Worm (Caenorhabditis elegans) whole organism, L2 larva: ENCODE data around the gene K02E11.6.

Experiments
- C34F6.9 ChIP-seq: fragments of 150-350 bp; optimal IDR thresholded peaks from 2 replicates; lab custom pipeline; 2014; ENCODE audit warnings: missing biosample characterization, missing genetic modification characterization
- blmp-1 ChIP-seq: sonication (generic microtip); optimal IDR thresholded peaks from 2 replicates; lab custom pipeline; 2017; ENCODE audit warnings: missing genetic modification characterization, mild to moderate bottlenecking, missing compliant biosample characterization, antibody characterized with exemption, moderate library complexity; ENCODE audit not compliant: insufficient read depth
- egl-27 ChIP-seq: sonication (generic microtip); optimal IDR thresholded peaks from 3 replicates; lab custom pipeline; 2017; ENCODE audit warnings: missing biosample characterization, missing genetic modification reagents, missing genetic modification characterization
- fos-1 ChIP-seq: fragments of 150-350 bp; optimal IDR thresholded peaks from 2 replicates; lab custom pipeline; 2014; ENCODE audit warnings: missing biosample characterization, missing genetic modification characterization
- mdl-1 ChIP-seq, 2 experiments: fragments of 150-350 bp in 1 of 2; sonication (generic microtip) in 1 of 2; optimal IDR thresholded peaks; 2 replicates each; lab custom pipeline; 2017; ENCODE audit warnings: missing biosample characterization in 2 of 2, missing genetic modification characterization in 2 of 2
- nhr-25 ChIP-seq: fragments of 150-350 bp; sonication (generic microtip); optimal IDR thresholded peaks from 3 replicates; lab custom pipeline; 2014; ENCODE audit warnings: missing biosample characterization, missing genetic modification characterization
- nhr-77 ChIP-seq: fragments of 150-350 bp; optimal IDR thresholded peaks from 2 replicates; lab custom pipeline; 2014; ENCODE audit warnings: missing biosample characterization, missing genetic modification characterization
- skn-1 ChIP-seq: sonication (generic microtip); optimal IDR thresholded peaks from 2 replicates; lab custom pipeline; 2017; ENCODE audit warnings: missing biosample characterization, missing genetic modification characterization
- unc-62 ChIP-seq: fragments of 150-350 bp; optimal IDR thresholded peaks from 2 replicates; lab custom pipeline; 2014; ENCODE audit warnings: missing biosample characterization, missing genetic modification reagents, missing genetic modification characterization
- ztf-11 ChIP-seq: sonication (generic microtip); optimal IDR thresholded peaks from 2 replicates; lab custom pipeline; 2017; ENCODE audit warnings: missing biosample characterization, missing genetic modification characterization

DNA sequence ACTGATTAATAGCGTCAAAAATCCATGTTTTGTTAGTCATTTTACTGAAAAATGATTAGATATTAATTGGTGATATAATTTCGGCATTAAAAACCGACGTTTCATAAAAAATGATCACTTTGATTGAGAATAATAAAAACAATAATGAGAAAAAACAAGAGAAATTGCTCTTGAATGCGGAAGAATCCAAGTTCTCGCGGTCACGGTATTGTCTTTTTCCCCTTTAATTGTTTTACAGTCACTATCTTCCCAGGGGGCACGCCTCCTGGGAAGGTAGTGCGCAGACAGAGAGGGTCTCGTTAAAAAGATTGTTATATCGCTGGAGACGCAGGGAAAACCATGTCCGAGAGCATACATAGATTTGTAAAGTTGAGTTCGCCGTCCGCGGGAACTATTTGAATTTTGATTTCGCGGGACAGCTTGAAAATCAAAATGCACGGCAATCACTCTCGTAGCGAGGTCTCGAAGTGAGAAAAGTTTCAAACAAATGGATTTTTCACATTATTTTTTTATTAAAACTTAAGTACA is 45.1 kb downstream of the K02E11.6 start, which contains the start of gene F14D7.2:
- no peak for TF ChIP-seq egl-27 (tag; lab: Kevin White, UChicago)
- TF ChIP-seq unc-62 (GFP tag; lab: Kevin White, UChicago), result no peak
- no peak for TF ChIP-seq nhr-77 (tag; lab: Kevin White, UChicago)
- TF ChIP-seq fos-1 (tag; lab: Kevin White, UChicago), result no peak
- TF ChIP-seq ztf-11 (tag; lab: Kevin White, UChicago), result no peak
- TF ChIP-seq skn-1, result no peak
- TF ChIP-seq C34F6.9 (tag; lab: Kevin White, UChicago), result no peak
- TF ChIP-seq blmp-1 (tag; lab: Kevin White, UChicago), result no peak
- TF ChIP-seq nhr-25 (tag; lab: Kevin White, UChicago), result no peak
- TF ChIP-seq mdl-1 (tag; optimal IDR thresholded peaks at IDR 0.05; lab: Kevin White, UChicago), result no peak
